Comparison of ENCODE assay signal across 4 worm cellular contexts in the genomic region with DNA sequence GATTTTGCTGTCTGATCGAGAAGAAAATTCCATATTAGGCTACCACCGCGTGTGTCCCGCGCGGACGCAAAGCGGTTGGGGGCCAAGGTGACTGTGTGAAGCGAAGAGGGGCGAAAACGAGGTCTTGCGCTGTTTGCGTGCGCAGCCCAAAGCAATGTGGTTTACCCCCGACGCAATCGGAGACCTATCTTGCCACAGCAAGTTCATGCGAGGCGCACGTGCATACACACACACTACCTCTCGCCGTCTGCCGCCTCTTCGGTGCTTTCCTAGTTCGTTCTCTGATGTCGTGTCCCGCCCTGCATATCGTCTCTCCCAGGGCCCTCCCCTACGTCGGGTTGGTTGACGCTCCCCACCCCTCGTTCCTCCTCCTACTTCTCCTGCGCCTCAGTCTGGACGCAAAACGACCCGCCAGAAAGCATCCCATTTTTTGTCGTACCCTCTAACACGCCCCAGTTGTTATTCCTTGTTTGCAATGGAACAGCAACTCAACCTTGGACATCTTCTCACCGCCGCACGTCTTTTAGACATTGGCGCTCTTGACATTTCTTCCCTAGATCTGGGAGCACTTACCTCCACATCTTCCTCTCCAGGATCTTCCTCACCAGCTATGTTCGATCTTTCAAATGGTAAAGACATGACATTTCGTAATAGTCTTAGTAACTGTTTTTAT.
TF ChIP-seq lines count a peak whose summit lies in the region.

A gene (plus strand): TSS at position 341 of the 673 bp plus-strand sequence.

TF ChIP-seq in whole organism, L2 larva, 48 proteins besides CTCF, POLR2A, EP300 and RAD21 (continued from another document):
- TF ChIP-seq unc-39 (tag; optimal IDR thresholded peaks at IDR 0.05; lab: Kevin White, UChicago) (no peak), lin-11 (tag; optimal IDR thresholded peaks at IDR 0.05; lab: Kevin White, UChicago) (peak; percentile 82), crh-2 (tag; optimal IDR thresholded peaks at IDR 0.05; lab: Kevin White, UChicago) (peak; percentile 94), nhr-21 (tag; optimal IDR thresholded peaks at IDR 0.05; lab: Kevin White, UChicago) (peak; percentile 91), fos-1 (tag; optimal IDR thresholded peaks at IDR 0.05; lab: Kevin White, UChicago) (peak; percentile 82), nhr-12 (tag; optimal IDR thresholded peaks at IDR 0.05; lab: Kevin White, UChicago) (no peak), peb-1 (tag; optimal IDR thresholded peaks at IDR 0.05; lab: Kevin White, UChicago) (no peak), alr-1 (tag; optimal IDR thresholded peaks at IDR 0.05; lab: Kevin White, UChicago) (no peak), mbf-1 (tag; optimal IDR thresholded peaks at IDR 0.05; lab: Kevin White, UChicago) (no peak), ceh-16 (tag; optimal IDR thresholded peaks at IDR 0.05; lab: Kevin White, UChicago) (peak; percentile 93), nhr-6 (tag; optimal IDR thresholded peaks at IDR 0.05; lab: Kevin White, UChicago) (peak; percentile 65), lin-39 (tag; optimal IDR thresholded peaks at IDR 0.05; lab: Kevin White, UChicago) (peak; percentile 37), egl-27 (tag; optimal IDR thresholded peaks at IDR 0.05; lab: Kevin White, UChicago) (peak; percentile 84), dmd-4 (tag; optimal IDR thresholded peaks at IDR 0.05; lab: Kevin White, UChicago) (no peak), nhr-237 (tag; optimal IDR thresholded peaks at IDR 0.05; lab: Kevin White, UChicago) (no peak), sma-9 (GFP tag; optimal IDR thresholded peaks at IDR 0.05; lab: Kevin White, UChicago) (peak; percentile 100), sma-9 (tag; optimal IDR thresholded peaks at IDR 0.05; lab: Kevin White, UChicago) (peak; percentile 97), lsy-2 (tag; optimal IDR thresholded peaks at IDR 0.05; lab: Kevin White, UChicago) (peak; percentile 30 to 75), nhr-129 (tag; optimal IDR thresholded peaks at IDR 0.05; lab: Kevin White, UChicago) (peak; percentile 93), mab-5 (tag; optimal IDR thresholded peaks at IDR 0.05; lab: Kevin White, UChicago) (peak; percentile 70), F13H6.1 (tag; optimal IDR thresholded peaks at IDR 0.05; lab: Kevin White, UChicago) (peak; percentile 97), unc-62 (GFP tag; optimal IDR thresholded peaks at IDR 0.05; lab: Kevin White, UChicago) (peak; percentile 10), nhr-11 (tag; optimal IDR thresholded peaks at IDR 0.05; lab: Kevin White, UChicago) (no peak), snpc-4 (tag; optimal IDR thresholded peaks at IDR 0.05; lab: Kevin White, UChicago) (peak; percentile 73), gmeb-1 (tag; optimal IDR thresholded peaks at IDR 0.05; lab: Kevin White, UChicago) (peak; percentile 64), skn-1 (tag; optimal IDR thresholded peaks at IDR 0.05; lab: Kevin White, UChicago) (no peak), elt-1 (tag; optimal IDR thresholded peaks at IDR 0.05; lab: Kevin White, UChicago) (peak; percentile 8), nhr-10 (tag; optimal IDR thresholded peaks at IDR 0.05; lab: Kevin White, UChicago) (no peak)
TF ChIP-seq in whole organism, L2 larva: peak in this region for 31.

TF ChIP-seq in whole organism, L4 larva, 104 proteins besides CTCF, POLR2A, EP300 and RAD21 (continued from another document and continues in another):
- peak; percentile 97 for TF ChIP-seq tra-1 (GFP tag; IDR thresholded peaks at IDR 0.05; lab: Robert Waterston, UW)
- TF ChIP-seq mep-1 (tag; optimal IDR thresholded peaks at IDR 0.05; lab: Kevin White, UChicago) = peak; percentile 89
- TF ChIP-seq gei-8 (GFP tag; optimal IDR thresholded peaks at IDR 0.05; lab: Kevin White, UChicago) = peak; percentile 86
- peak; percentile 87 for TF ChIP-seq dve-1 (tag; optimal IDR thresholded peaks at IDR 0.05; lab: Kevin White, UChicago; ENCODE audit: insufficient read depth)
- no peak for TF ChIP-seq F44E2.7 (GFP tag; IDR thresholded peaks at IDR 0.05; lab: Robert Waterston, UW)
- peak; percentile 98 for TF ChIP-seq hlh-11 (tag; optimal IDR thresholded peaks at IDR 0.05; lab: Kevin White, UChicago)
- TF ChIP-seq saeg-2 (GFP tag; IDR thresholded peaks at IDR 0.05; lab: Robert Waterston, UW) = peak; percentile 90
- TF ChIP-seq daf-19 (GFP tag; conservative IDR thresholded peaks at IDR 0.05; lab: Robert Waterston, UW) = peak; percentile 73; the same call in 1 of the 2 replicates
- peak; percentile 98 for TF ChIP-seq set-16 (GFP tag; IDR thresholded peaks at IDR 0.05; lab: Robert Waterston, UW)
- TF ChIP-seq lim-7 (GFP tag; IDR thresholded peaks at IDR 0.05; lab: Robert Waterston, UW) = peak; percentile 27; the same call in 1 of the 2 replicates
- TF ChIP-seq ZK337.2 (GFP tag; IDR thresholded peaks at IDR 0.05; lab: Robert Waterston, UW) = no peak
- peak; percentile 16 for TF ChIP-seq nhr-237 (tag; optimal IDR thresholded peaks at IDR 0.05; lab: Kevin White, UChicago)
- no peak for TF ChIP-seq F10B5.3 (tag; optimal IDR thresholded peaks at IDR 0.05; lab: Kevin White, UChicago)
- TF ChIP-seq mdt-29 (GFP tag; IDR thresholded peaks at IDR 0.05; lab: Robert Waterston, UW) = peak; percentile 90
- peak; percentile 99 for TF ChIP-seq dmd-6 (GFP tag; IDR thresholded peaks at IDR 0.05; lab: Robert Waterston, UW)
- peak; percentile 87 for TF ChIP-seq rbr-2 (tag; optimal IDR thresholded peaks at IDR 0.05; lab: Kevin White, UChicago)
- TF ChIP-seq T26A8.4 (GFP tag; IDR thresholded peaks at IDR 0.05; lab: Robert Waterston, UW) = peak; percentile 87
- peak; percentile 52 for TF ChIP-seq jun-1 (tag; optimal IDR thresholded peaks at IDR 0.05; lab: Kevin White, UChicago)
- TF ChIP-seq nhr-77 (tag; optimal IDR thresholded peaks at IDR 0.05; lab: Kevin White, UChicago) = peak; percentile 62
- peak; percentile 15 to 68 for TF ChIP-seq daf-16 (GFP tag; optimal IDR thresholded peaks at IDR 0.05; lab: Kevin White, UChicago)
- peak; percentile 86 for TF ChIP-seq daf-16 (tag; optimal IDR thresholded peaks at IDR 0.05; lab: Kevin White, UChicago)
- TF ChIP-seq ceh-44 (GFP tag; IDR thresholded peaks at IDR 0.05; lab: Robert Waterston, UW) = no peak
- TF ChIP-seq nhr-28 (tag; optimal IDR thresholded peaks at IDR 0.05; lab: Kevin White, UChicago) = peak; percentile 78
- peak in 1 of 2 experiments; percentile 100 for TF ChIP-seq unc-62 (GFP tag; optimal IDR thresholded peaks at IDR 0.05 in 1 of 2; lab: Kevin White, UChicago)
- TF ChIP-seq unc-62 (tag; optimal IDR thresholded peaks at IDR 0.05; lab: Kevin White, UChicago) = no peak
- no peak for TF ChIP-seq aly-2 (tag; optimal IDR thresholded peaks at IDR 0.05; lab: Kevin White, UChicago)
- peak; percentile 99 for TF ChIP-seq nhr-48 (tag; optimal IDR thresholded peaks at IDR 0.05; lab: Kevin White, UChicago)
- peak in 1 of 2 experiments; percentile 100 for TF ChIP-seq mdl-1 (tag; optimal IDR thresholded peaks at IDR 0.05; lab: Kevin White, UChicago)
- TF ChIP-seq hlh-30 (tag; optimal IDR thresholded peaks at IDR 0.05; lab: Kevin White, UChicago; ENCODE audit: insufficient read depth) = peak; percentile 96
- TF ChIP-seq mxl-3 (GFP tag; optimal IDR thresholded peaks at IDR 0.05; lab: Kevin White, UChicago) = peak; percentile 98
- TF ChIP-seq hmg-1.1 (GFP tag; IDR thresholded peaks at IDR 0.05; lab: Robert Waterston, UW) = peak; percentile 90
- TF ChIP-seq fos-1 (tag; optimal IDR thresholded peaks at IDR 0.05; lab: Kevin White, UChicago) = no peak

TF ChIP-seq in whole organism, late embryonic, 69 proteins besides CTCF, POLR2A, EP300 and RAD21 (continued from another document):
- no peak for TF ChIP-seq zip-5 (tag; optimal IDR thresholded peaks at IDR 0.05; lab: Kevin White, UChicago)
- peak; percentile 81 for TF ChIP-seq unc-55 (GFP tag; optimal IDR thresholded peaks at IDR 0.05; lab: Kevin White, UChicago)
- TF ChIP-seq sox-2 (GFP tag; IDR thresholded peaks at IDR 0.05; lab: Robert Waterston, UW) = no peak
- no peak for TF ChIP-seq fax-1 (tag; optimal IDR thresholded peaks at IDR 0.05; lab: Kevin White, UChicago)
- peak; percentile 56 for TF ChIP-seq pat-9 (tag; optimal IDR thresholded peaks at IDR 0.05; lab: Kevin White, UChicago)
- peak; percentile 21 for TF ChIP-seq lin-11 (tag; optimal IDR thresholded peaks at IDR 0.05; lab: Kevin White, UChicago)
- TF ChIP-seq ceh-6 (GFP tag; optimal IDR thresholded peaks at IDR 0.05; lab: Kevin White, UChicago) = peak; percentile 8
- peak; percentile 58 for TF ChIP-seq syd-9 (tag; optimal IDR thresholded peaks at IDR 0.05; lab: Kevin White, UChicago)
- peak; percentile 23 for TF ChIP-seq C38D4.7 (GFP tag; optimal IDR thresholded peaks at IDR 0.05; lab: Kevin White, UChicago)
- TF ChIP-seq ahr-1 (tag; optimal IDR thresholded peaks at IDR 0.05; lab: Kevin White, UChicago) = peak; percentile 6
- TF ChIP-seq ref-2 (tag; optimal IDR thresholded peaks at IDR 0.05; lab: Kevin White, UChicago) = peak; percentile 82
- TF ChIP-seq ceh-31 (tag; optimal IDR thresholded peaks at IDR 0.05; lab: Kevin White, UChicago) = peak; percentile 79
- TF ChIP-seq pros-1 (tag; optimal IDR thresholded peaks at IDR 0.05; lab: Kevin White, UChicago) = peak; percentile 65
- peak; percentile 45 for TF ChIP-seq K09A11.1 (tag; optimal IDR thresholded peaks at IDR 0.05; lab: Kevin White, UChicago; ENCODE audit: insufficient read depth)
- TF ChIP-seq ceh-19 (GFP tag; optimal IDR thresholded peaks at IDR 0.05; lab: Kevin White, UChicago) = peak; percentile 87
- TF ChIP-seq ceh-18 (tag; optimal IDR thresholded peaks at IDR 0.05; lab: Kevin White, UChicago) = peak; percentile 88
- peak; percentile 78 for TF ChIP-seq nfya-1 (tag; optimal IDR thresholded peaks at IDR 0.05; lab: Kevin White, UChicago)
- TF ChIP-seq ceh-9 (tag; optimal IDR thresholded peaks at IDR 0.05; lab: Kevin White, UChicago) = no peak
- TF ChIP-seq unc-42 (tag; optimal IDR thresholded peaks at IDR 0.05; lab: Kevin White, UChicago) = peak; percentile 48
- peak; percentile 2 for TF ChIP-seq ztf-16 (tag; optimal IDR thresholded peaks at IDR 0.05; lab: Kevin White, UChicago)
- TF ChIP-seq ceh-2 (tag; optimal IDR thresholded peaks at IDR 0.05; lab: Kevin White, UChicago) = peak; percentile 32
- TF ChIP-seq tbx-2 (tag; optimal IDR thresholded peaks at IDR 0.05; lab: Kevin White, UChicago) = peak; percentile 88
- TF ChIP-seq ceh-22 (tag; optimal IDR thresholded peaks at IDR 0.05; lab: Kevin White, UChicago) = no peak

TF ChIP-seq in whole organism, mixed stage, embryonic, 35 proteins besides CTCF, POLR2A, EP300 and RAD21 (continued from another document):
- peak; percentile 72 for TF ChIP-seq lin-13 (tag; optimal IDR thresholded peaks at IDR 0.05; lab: Kevin White, UChicago)
- no peak for TF ChIP-seq ceh-39 (tag; optimal IDR thresholded peaks at IDR 0.05; lab: Kevin White, UChicago)
- TF ChIP-seq hlh-1 (tag; optimal IDR thresholded peaks at IDR 0.05; lab: Kevin White, UChicago) = peak; percentile 23
- peak; percentile 81 for TF ChIP-seq elt-1 (tag; optimal IDR thresholded peaks at IDR 0.05; lab: Kevin White, UChicago; ENCODE audit: borderline replicate concordance, insufficient read depth)
- TF ChIP-seq mab-5 (tag; optimal IDR thresholded peaks at IDR 0.05; lab: Kevin White, UChicago) = no peak
- TF ChIP-seq nhr-76 (tag; optimal IDR thresholded peaks at IDR 0.05; lab: Kevin White, UChicago) = peak; percentile 61
- TF ChIP-seq elt-3 (tag; optimal IDR thresholded peaks at IDR 0.05; lab: Kevin White, UChicago) = peak; percentile 65
- TF ChIP-seq ztf-11 (tag; optimal IDR thresholded peaks at IDR 0.05; lab: Kevin White, UChicago) = peak; percentile 76
- TF ChIP-seq ceh-83 (GFP tag; optimal IDR thresholded peaks at IDR 0.05; lab: Kevin White, UChicago) = peak; percentile 67
